ENCODE assay signal across 1 fruit fly cellular context in the genomic region with DNA sequence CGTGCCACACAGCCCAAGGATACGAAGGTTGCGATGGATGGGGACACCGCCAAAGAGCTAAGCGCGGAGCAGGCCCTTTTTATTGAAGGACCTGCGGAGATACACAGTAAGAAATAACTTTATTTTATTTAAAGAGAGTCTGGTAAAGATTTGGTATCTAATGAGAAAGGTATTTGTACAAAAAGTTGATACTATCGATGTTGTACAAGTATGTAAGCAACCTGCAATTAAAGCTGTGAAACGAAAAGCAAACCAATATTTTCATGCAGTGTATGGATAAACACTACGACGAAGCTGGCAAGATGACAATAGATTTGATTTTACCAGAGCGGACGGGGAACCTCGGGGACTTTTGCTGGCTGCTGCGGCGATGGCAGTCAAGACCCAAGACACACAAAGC.
TF ChIP-seq lines count a peak whose summit lies in the region.

No protein-coding gene starts in this region.

TF ChIP-seq in whole organism, embryonic, 481 proteins besides CTCF, POLR2A, EP300 and RAD21 (continued from another document and continues in another):
- TF ChIP-seq psq (GFP tag; optimal IDR thresholded peaks at IDR 0.05; lab: Kevin White, UChicago) (no peak), Xrp1 (GFP tag; IDR thresholded peaks at IDR 0.05; lab: Robert Waterston, UW) (peak; percentile 69), CG14860 (GFP tag; IDR thresholded peaks at IDR 0.05; lab: Robert Waterston, UW; ENCODE audit: partially characterized antibody) (no peak), Xbp1 (GFP tag; optimal IDR thresholded peaks at IDR 0.05; lab: Kevin White, UChicago) (peak; percentile 12), br (optimal IDR thresholded peaks at IDR 0.05; lab: Kevin White, UChicago) (no peak), CG4730 (GFP tag; IDR thresholded peaks at IDR 0.05; lab: Robert Waterston, UW) (no peak), tll (GFP tag; optimal IDR thresholded peaks at IDR 0.05; lab: Kevin White, UChicago) (no peak), Dbx (GFP tag; IDR thresholded peaks at IDR 0.05; lab: Robert Waterston, UW) (peak; percentile 65), Eip74EF (GFP tag; optimal IDR thresholded peaks at IDR 0.05; lab: Kevin White, UChicago) (no peak), az2 (GFP tag; optimal IDR thresholded peaks at IDR 0.05; lab: Kevin White, UChicago) (no peak), ken (GFP tag; IDR thresholded peaks at IDR 0.05; lab: Robert Waterston, UW) (no peak), Atf-2 (GFP tag; optimal IDR thresholded peaks at IDR 0.05; lab: Kevin White, UChicago) (no peak), CG12236 (GFP tag; optimal IDR thresholded peaks at IDR 0.05; lab: Kevin White, UChicago) (no peak), CG10431 (GFP tag; optimal IDR thresholded peaks at IDR 0.05; lab: Kevin White, UChicago) (no peak), Doc2 (GFP tag; IDR thresholded peaks at IDR 0.05; lab: Robert Waterston, UW) (no peak), Vsx1 (GFP tag; optimal IDR thresholded peaks at IDR 0.05; lab: Kevin White, UChicago) (no peak), wek (GFP tag; optimal IDR thresholded peaks at IDR 0.05; lab: Kevin White, UChicago) (no peak), ewg (GFP tag; optimal IDR thresholded peaks at IDR 0.05; lab: Kevin White, UChicago) (no peak), CG12769 (tag; optimal IDR thresholded peaks at IDR 0.05; lab: Kevin White, UChicago) (no peak), Fer1 (GFP tag; optimal IDR thresholded peaks at IDR 0.05; lab: Kevin White, UChicago) (peak; percentile 34), sqz (GFP tag; optimal IDR thresholded peaks at IDR 0.05; lab: Kevin White, UChicago) (no peak), pfk (GFP tag; optimal IDR thresholded peaks at IDR 0.05; lab: Kevin White, UChicago) (no peak), CG17829 (tag; optimal IDR thresholded peaks at IDR 0.05; lab: Kevin White, UChicago) (peak; percentile 17), Hmr (GFP tag; optimal IDR thresholded peaks at IDR 0.05; lab: Kevin White, UChicago) (peak; percentile 54), Doc3 (GFP tag; IDR thresholded peaks at IDR 0.05; lab: Robert Waterston, UW; ENCODE audit: partially characterized antibody) (no peak), Fer2 (tag; optimal IDR thresholded peaks at IDR 0.05; lab: Kevin White, UChicago) (no peak), danr (GFP tag; IDR thresholded peaks at IDR 0.05; lab: Robert Waterston, UW) (no peak), CG10979 (tag; optimal IDR thresholded peaks at IDR 0.05; lab: Kevin White, UChicago) (peak; percentile 41), gsb (GFP tag; IDR thresholded peaks at IDR 0.05; lab: Robert Waterston, UW) (no peak), CG3407 (GFP tag; optimal IDR thresholded peaks at IDR 0.05; lab: Kevin White, UChicago) (no peak), pb (GFP tag; optimal IDR thresholded peaks at IDR 0.05; lab: Kevin White, UChicago) (no peak), CG2889 (GFP tag; IDR thresholded peaks at IDR 0.05; lab: Robert Waterston, UW) (no peak), amos (GFP tag; IDR thresholded peaks at IDR 0.05; lab: Robert Waterston, UW; ENCODE audit: partially characterized antibody) (no peak), D19B (GFP tag; optimal IDR thresholded peaks at IDR 0.05; lab: Kevin White, UChicago) (no peak), so (GFP tag; IDR thresholded peaks at IDR 0.05; lab: Robert Waterston, UW) (no peak), CG7357 (GFP tag; IDR thresholded peaks at IDR 0.05; lab: Robert Waterston, UW) (no peak), tgo (GFP tag; IDR thresholded peaks at IDR 0.05; lab: Robert Waterston, UW) (0 out of 3 replicates have a peak, but pooled peaks have one; percentile 24), her (GFP tag; optimal IDR thresholded peaks at IDR 0.05; lab: Kevin White, UChicago) (no peak), CoRest (tag; optimal IDR thresholded peaks at IDR 0.05; lab: Kevin White, UChicago) (peak; percentile 47), NfI (GFP tag; optimal IDR thresholded peaks at IDR 0.05; lab: Kevin White, UChicago) (peak; percentile 16), slbo (GFP tag; IDR thresholded peaks at IDR 0.05; lab: Robert Waterston, UW) (peak; percentile 59), CG9437 (GFP tag; optimal IDR thresholded peaks at IDR 0.05; lab: Kevin White, UChicago) (no peak), CG7963 (GFP tag; IDR thresholded peaks at IDR 0.05; lab: Robert Waterston, UW; ENCODE audit: partially characterized antibody) (no peak), gce (GFP tag; IDR thresholded peaks at IDR 0.05; lab: Robert Waterston, UW) (no peak), insv (GFP tag; optimal IDR thresholded peaks at IDR 0.05; lab: Kevin White, UChicago) (no peak), Ets97D (GFP tag; optimal IDR thresholded peaks at IDR 0.05; lab: Kevin White, UChicago) (no peak), CG2116 (GFP tag; optimal IDR thresholded peaks at IDR 0.05; lab: Kevin White, UChicago) (no peak), Dad (GFP tag; optimal IDR thresholded peaks at IDR 0.05; lab: Kevin White, UChicago) (no peak), CG10654 (GFP tag; optimal IDR thresholded peaks at IDR 0.05; lab: Kevin White, UChicago) (no peak), CG7786 (GFP tag; optimal IDR thresholded peaks at IDR 0.05; lab: Kevin White, UChicago) (peak; percentile 17), CG9727 (GFP tag; optimal IDR thresholded peaks at IDR 0.05; lab: Kevin White, UChicago) (peak; percentile 53), btn (GFP tag; optimal IDR thresholded peaks at IDR 0.05; lab: Kevin White, UChicago) (no peak), BEAF-32 (GFP tag; optimal IDR thresholded peaks at IDR 0.05; lab: Kevin White, UChicago) (no peak), Dip2 (GFP tag; IDR thresholded peaks at IDR 0.05; lab: Robert Waterston, UW) (no peak), CG12299 (tag; optimal IDR thresholded peaks at IDR 0.05; lab: Kevin White, UChicago) (no peak), CG11247 (GFP tag; IDR thresholded peaks at IDR 0.05; lab: Robert Waterston, UW) (no peak), sisA (GFP tag; IDR thresholded peaks at IDR 0.05; lab: Robert Waterston, UW) (peak; percentile 43), CG11456 (GFP tag; IDR thresholded peaks at IDR 0.05; lab: Robert Waterston, UW) (no peak), CG13123 (GFP tag; optimal IDR thresholded peaks at IDR 0.05; lab: Kevin White, UChicago) (no peak), CG30431 (GFP tag; optimal IDR thresholded peaks at IDR 0.05; lab: Kevin White, UChicago) (peak; percentile 12), CG9932 (GFP tag; IDR thresholded peaks at IDR 0.05; lab: Robert Waterston, UW) (peak; percentile 18; the same call in 1 of the 2 replicates), fru (optimal IDR thresholded peaks at IDR 0.05; lab: Kevin White, UChicago) (no peak), Mad (GFP tag; optimal IDR thresholded peaks at IDR 0.05; lab: Kevin White, UChicago) (no peak), CG17912 (GFP tag; optimal IDR thresholded peaks at IDR 0.05; lab: Kevin White, UChicago) (no peak), HmgD (GFP tag; optimal IDR thresholded peaks at IDR 0.05; lab: Kevin White, UChicago) (no peak), Hand (GFP tag; optimal IDR thresholded peaks at IDR 0.05; lab: Kevin White, UChicago) (peak; percentile 36), CG1603 (tag; optimal IDR thresholded peaks at IDR 0.05; lab: Kevin White, UChicago) (peak; percentile 48), fd96Cb (tag; optimal IDR thresholded peaks at IDR 0.05; lab: Kevin White, UChicago) (peak; percentile 19), Mrtf (GFP tag; IDR thresholded peaks at IDR 0.05; lab: Robert Waterston, UW) (no peak), Dfd (GFP tag; optimal IDR thresholded peaks at IDR 0.05; lab: Kevin White, UChicago) (no peak), schlank (tag; optimal IDR thresholded peaks at IDR 0.05; lab: Kevin White, UChicago) (no peak), slou (GFP tag; optimal IDR thresholded peaks at IDR 0.05; lab: Kevin White, UChicago) (no peak), sob (GFP tag; IDR thresholded peaks at IDR 0.05; lab: Robert Waterston, UW) (peak; percentile 39), CG18011 (GFP tag; optimal IDR thresholded peaks at IDR 0.05; lab: Kevin White, UChicago) (no peak), CG7556 (GFP tag; optimal IDR thresholded peaks at IDR 0.05; lab: Kevin White, UChicago) (peak; percentile 47), shn (GFP tag; optimal IDR thresholded peaks at IDR 0.05; lab: Kevin White, UChicago) (no peak), kay (GFP tag; optimal IDR thresholded peaks at IDR 0.05; lab: Kevin White, UChicago) (no peak), Dip3 (GFP tag; optimal IDR thresholded peaks at IDR 0.05; lab: Kevin White, UChicago) (peak; percentile 33), bcd (GFP tag; optimal IDR thresholded peaks at IDR 0.05; lab: Kevin White, UChicago) (no peak), CG12659 (GFP tag; optimal IDR thresholded peaks at IDR 0.05; lab: Kevin White, UChicago) (peak; percentile 7), aop (GFP tag; IDR thresholded peaks at IDR 0.05; lab: Robert Waterston, UW) (no peak), CG30403 (GFP tag; optimal IDR thresholded peaks at IDR 0.05; lab: Kevin White, UChicago) (no peak), nom (GFP tag; optimal IDR thresholded peaks at IDR 0.05; lab: Kevin White, UChicago) (no peak), CG15696 (tag; optimal IDR thresholded peaks at IDR 0.05; lab: Kevin White, UChicago) (peak; percentile 56), MBD-R2 (GFP tag; IDR thresholded peaks at IDR 0.05; lab: Robert Waterston, UW) (no peak), PHDP (tag; optimal IDR thresholded peaks at IDR 0.05; lab: Kevin White, UChicago) (peak; percentile 1), Max (GFP tag; optimal IDR thresholded peaks at IDR 0.05; lab: Kevin White, UChicago) (no peak), Nf-YA (GFP tag; IDR thresholded peaks at IDR 0.05; lab: Robert Waterston, UW) (no peak), knrl (GFP tag; IDR thresholded peaks at IDR 0.05; lab: Robert Waterston, UW; ENCODE audit: partially characterized antibody) (no peak), CG12391 (tag; optimal IDR thresholded peaks at IDR 0.05; lab: Kevin White, UChicago) (peak; percentile 46), kni (GFP tag; optimal IDR thresholded peaks at IDR 0.05; lab: Kevin White, UChicago) (no peak), Jarid2 (GFP tag; optimal IDR thresholded peaks at IDR 0.05; lab: Kevin White, UChicago) (no peak), D19A (tag; optimal IDR thresholded peaks at IDR 0.05; lab: Kevin White, UChicago) (no peak), CG2129 (GFP tag; IDR thresholded peaks at IDR 0.05; lab: Robert Waterston, UW; ENCODE audit: partially characterized antibody) (no peak), CG4282 (GFP tag; optimal IDR thresholded peaks at IDR 0.05; lab: Kevin White, UChicago) (no peak), CG6689 (GFP tag; IDR thresholded peaks at IDR 0.05; lab: Robert Waterston, UW) (0 out of 2 replicates have a peak, but pooled peaks have one; percentile 22), ase (GFP tag; IDR thresholded peaks at IDR 0.05; lab: Robert Waterston, UW) (no peak), cwo (GFP tag; optimal IDR thresholded peaks at IDR 0.05; lab: Kevin White, UChicago) (no peak), CrebB (tag; optimal IDR thresholded peaks at IDR 0.05; lab: Kevin White, UChicago) (no peak), CkIIα-i1 (GFP tag; IDR thresholded peaks at IDR 0.05; lab: Robert Waterston, UW) (no peak), corto (GFP tag; optimal IDR thresholded peaks at IDR 0.05; lab: Kevin White, UChicago) (no peak), oc (tag; optimal IDR thresholded peaks at IDR 0.05; lab: Kevin White, UChicago) (no peak), CG6175 (GFP tag; IDR thresholded peaks at IDR 0.05; lab: Robert Waterston, UW) (no peak), H15 (GFP tag; IDR thresholded peaks at IDR 0.05; lab: Robert Waterston, UW) (no peak), croc (GFP tag; conservative IDR thresholded peaks at IDR 0.05; lab: Robert Waterston, UW) (no peak), nau (GFP tag; optimal IDR thresholded peaks at IDR 0.05; lab: Kevin White, UChicago) (no peak), Hsf (GFP tag; optimal IDR thresholded peaks at IDR 0.05; lab: Kevin White, UChicago) (no peak), CG13894 (tag; optimal IDR thresholded peaks at IDR 0.05; lab: Kevin White, UChicago) (no peak), sd (tag; optimal IDR thresholded peaks at IDR 0.05; lab: Kevin White, UChicago) (no peak), lab (GFP tag; optimal IDR thresholded peaks at IDR 0.05; lab: Kevin White, UChicago) (peak; percentile 32), dati (GFP tag; IDR thresholded peaks at IDR 0.05; lab: Robert Waterston, UW) (no peak), CG14050 (GFP tag; IDR thresholded peaks at IDR 0.05; lab: Robert Waterston, UW) (no peak), sima (GFP tag; optimal IDR thresholded peaks at IDR 0.05; lab: Kevin White, UChicago) (no peak), CG4854 (GFP tag; optimal IDR thresholded peaks at IDR 0.05; lab: Kevin White, UChicago) (no peak), Lpt (GFP tag; optimal IDR thresholded peaks at IDR 0.05; lab: Kevin White, UChicago) (no peak), grau (tag; optimal IDR thresholded peaks at IDR 0.05; lab: Kevin White, UChicago) (peak; percentile 47), ara (GFP tag; IDR thresholded peaks at IDR 0.05; lab: Robert Waterston, UW) (0 out of 2 replicates have a peak, but pooled peaks have one; percentile 24), Gug (GFP tag; IDR thresholded peaks at IDR 0.05; lab: Robert Waterston, UW) (no peak), dpn (GFP tag; optimal IDR thresholded peaks at IDR 0.05; lab: Kevin White, UChicago) (peak in 1 of 2 experiments; percentile 5), CG17612 (GFP tag; IDR thresholded peaks at IDR 0.05; lab: Robert Waterston, UW) (no peak), bbx (GFP tag; IDR thresholded peaks at IDR 0.05; lab: Robert Waterston, UW; ENCODE audit: partially characterized antibody) (no peak), CG8388 (GFP tag; optimal IDR thresholded peaks at IDR 0.05; lab: Kevin White, UChicago) (no peak), klu (GFP tag; IDR thresholded peaks at IDR 0.05; lab: Robert Waterston, UW) (no peak), MESR4 (GFP tag; optimal IDR thresholded peaks at IDR 0.05; lab: Kevin White, UChicago) (no peak), CG16813 (GFP tag; IDR thresholded peaks at IDR 0.05; lab: Robert Waterston, UW; ENCODE audit: partially characterized antibody) (no peak), crp (GFP tag; optimal IDR thresholded peaks at IDR 0.05; lab: Kevin White, UChicago) (no peak), Usf (GFP tag; optimal IDR thresholded peaks at IDR 0.05; lab: Kevin White, UChicago) (peak; percentile 6), esg (GFP tag; conservative IDR thresholded peaks at IDR 0.05; lab: Robert Waterston, UW) (0 out of 2 replicates have a peak, but pooled peaks have one; percentile 17), pros (GFP tag; optimal IDR thresholded peaks at IDR 0.05; lab: Kevin White, UChicago) (no peak), CG34422 (GFP tag; IDR thresholded peaks at IDR 0.05; lab: Robert Waterston, UW) (no peak), GATAe (GFP tag; conservative IDR thresholded peaks at IDR 0.05; lab: Robert Waterston, UW) (no peak), Blimp-1 (GFP tag; optimal IDR thresholded peaks at IDR 0.05; lab: Kevin White, UChicago) (no peak), pita (GFP tag; optimal IDR thresholded peaks at IDR 0.05; lab: Kevin White, UChicago) (no peak)
